Fruit fly (Drosophila melanogaster): ENCODE results near the gene CG44153.

DNA sequence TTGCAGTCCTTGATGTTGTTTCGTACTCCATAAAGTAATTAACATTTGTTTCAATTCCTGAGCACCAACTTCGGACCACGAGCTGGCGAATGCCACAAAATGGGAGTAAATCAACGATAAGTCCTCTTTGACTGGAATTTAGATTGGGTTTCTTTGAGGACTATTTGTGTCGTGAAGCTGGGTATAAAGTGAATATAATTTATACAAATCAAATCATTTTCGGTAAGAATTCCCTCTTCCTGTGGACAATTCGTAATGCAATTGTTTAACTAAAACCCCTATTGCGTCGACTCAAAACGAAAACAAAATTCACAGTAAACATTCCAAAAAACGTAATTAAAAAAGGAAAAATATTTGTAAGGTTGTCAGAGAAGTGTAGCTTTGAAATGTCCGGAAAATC, 153.7 kb downstream of the CG44153 start, which contains the start of gene CG13127:
- no peak for TF ChIP-seq Crg-1 (GFP tag; optimal IDR thresholded peaks at IDR 0.05)
- no peak for TF ChIP-seq pad (GFP tag; optimal IDR thresholded peaks at IDR 0.05)
- no peak for TF ChIP-seq CG7101 (tag; optimal IDR thresholded peaks at IDR 0.05)
- TF ChIP-seq cnc (optimal IDR thresholded peaks at IDR 0.05) = no peak
- TF ChIP-seq CG1620 (GFP tag; optimal IDR thresholded peaks at IDR 0.05) = no peak
- no peak for TF ChIP-seq Mnt (GFP tag; optimal IDR thresholded peaks at IDR 0.05)
- no peak for TF ChIP-seq tj (GFP tag; optimal IDR thresholded peaks at IDR 0.05)
- TF ChIP-seq kay (GFP tag; ENCODE audit: borderline replicate concordance) = no peak
- TF ChIP-seq Clk (GFP tag; optimal IDR thresholded peaks at IDR 0.05) = no peak
- no peak for TF ChIP-seq ovo (GFP tag; optimal IDR thresholded peaks at IDR 0.05)
- no peak for TF ChIP-seq CG11617 (GFP tag; optimal IDR thresholded peaks at IDR 0.05)

Measured in whole organism, adult.